Worm (Caenorhabditis elegans): ENCODE data around the gene scl-11.

DNA sequence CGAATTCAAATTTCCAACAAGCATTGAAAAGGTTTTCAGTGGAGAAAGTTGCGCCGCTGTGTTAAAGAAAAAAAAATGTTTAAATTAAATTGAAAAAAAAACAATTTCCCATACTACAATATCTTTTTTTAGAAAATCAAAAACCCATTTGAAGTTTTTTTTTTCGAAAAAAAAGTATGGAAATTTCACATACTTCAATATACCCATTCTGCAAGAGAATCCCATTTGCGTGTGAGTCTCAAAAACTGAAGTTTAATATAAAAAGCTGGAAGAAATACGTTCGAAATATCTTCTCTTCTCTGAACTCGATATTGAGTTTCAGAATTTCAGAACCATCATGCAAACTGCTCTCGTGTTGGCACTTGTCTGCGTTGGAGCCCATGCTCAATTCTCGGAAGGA, 19.0 kb downstream of the scl-11 start, which contains the start of gene scl-7:
- no peak for TF ChIP-seq tbx-37 (GFP tag; conservative IDR thresholded peaks at IDR 0.05)
- no peak for TF ChIP-seq ama-1 (optimal IDR thresholded peaks at IDR 0.05)
- no peak for TF ChIP-seq ceh-36 (tag; optimal IDR thresholded peaks at IDR 0.05)
- no peak for TF ChIP-seq pes-1 (GFP tag; IDR thresholded peaks at IDR 0.05)
- no peak for TF ChIP-seq tbx-11 (GFP tag; IDR thresholded peaks at IDR 0.05)
- TF ChIP-seq flt-1 (GFP tag; IDR thresholded peaks at IDR 0.05), result no peak
- no peak for TF ChIP-seq hnd-1 (tag; optimal IDR thresholded peaks at IDR 0.05)
- TF ChIP-seq ceh-13 (GFP tag; optimal IDR thresholded peaks at IDR 0.05), result no peak
